Worm (Caenorhabditis elegans): ENCODE data around the gene F58B3.6.
A peak's percentile ranks its signal among the peaks of the same experiment; 100 is the strongest.

F58B3.6 gene

ce11 chrIV:11593415-11594190 lies 42.8 kb upstream of the F58B3.6 start, which contains the start of gene F40F11.3 (continued):
- peak in 1 of 2 experiments; percentile 17 for TF ChIP-seq ZK546.5 (tag; optimal IDR thresholded peaks at IDR 0.05)
- TF ChIP-seq mxl-2 (GFP tag; conservative IDR thresholded peaks at IDR 0.05): no peak
- TF ChIP-seq nhr-48 (tag; optimal IDR thresholded peaks at IDR 0.05): peak; percentile 65
- TF ChIP-seq nhr-25 (tag; optimal IDR thresholded peaks at IDR 0.05; ENCODE audit: borderline replicate concordance, insufficient read depth): peak; percentile 38
- peak; percentile 59 for TF ChIP-seq gei-8 (GFP tag; optimal IDR thresholded peaks at IDR 0.05)
- 0 out of 2 replicates have a peak, but pooled peaks have one; percentile 8 for TF ChIP-seq ceh-44 (GFP tag; IDR thresholded peaks at IDR 0.05)
- peak; percentile 85 for TF ChIP-seq dve-1 (tag; optimal IDR thresholded peaks at IDR 0.05; ENCODE audit: insufficient read depth)
- no peak; the same call in 1 of the 2 replicates for TF ChIP-seq lin-1 (GFP tag; IDR thresholded peaks at IDR 0.05)
- TF ChIP-seq lir-3 (tag; optimal IDR thresholded peaks at IDR 0.05): no peak
- no peak for TF ChIP-seq ztf-11 (tag; optimal IDR thresholded peaks at IDR 0.05)
- no peak for TF ChIP-seq F49E8.2 (tag; optimal IDR thresholded peaks at IDR 0.05; ENCODE audit: borderline replicate concordance)
- TF ChIP-seq daf-8 (GFP tag; IDR thresholded peaks at IDR 0.05): no peak
- no peak for TF ChIP-seq F26F4.8 (GFP tag; conservative IDR thresholded peaks at IDR 0.05)
- peak; percentile 77 for TF ChIP-seq duxl-1 (tag; optimal IDR thresholded peaks at IDR 0.05; ENCODE audit: poor library complexity)
- no peak for TF ChIP-seq egl-27 (tag; optimal IDR thresholded peaks at IDR 0.05)
- TF ChIP-seq nhr-42 (GFP tag; IDR thresholded peaks at IDR 0.05): peak; percentile 64; the same call in 1 of the 2 replicates
- TF ChIP-seq dmd-9 (GFP tag; IDR thresholded peaks at IDR 0.05): peak; percentile 33; the same call in 1 of the 2 replicates
- TF ChIP-seq unc-39 (tag; optimal IDR thresholded peaks at IDR 0.05): no peak
- TF ChIP-seq ceh-62 (tag; optimal IDR thresholded peaks at IDR 0.05): no peak
- no peak for TF ChIP-seq set-16 (GFP tag; IDR thresholded peaks at IDR 0.05)
- TF ChIP-seq Y48G9A.11 (GFP tag; IDR thresholded peaks at IDR 0.05): no peak
- peak; percentile 67 for TF ChIP-seq zfp-2 (tag; optimal IDR thresholded peaks at IDR 0.05)
- TF ChIP-seq unc-130 (GFP tag; optimal IDR thresholded peaks at IDR 0.05): no peak
- TF ChIP-seq lin-38 (GFP tag; IDR thresholded peaks at IDR 0.05): peak; percentile 67
- no peak for TF ChIP-seq lin-29 (GFP tag; IDR thresholded peaks at IDR 0.05)
- peak; percentile 65; the same call in 1 of the 2 replicates for TF ChIP-seq ZK337.2 (GFP tag; IDR thresholded peaks at IDR 0.05)
- peak; percentile 15 to 75 for TF ChIP-seq hif-1 (tag; optimal IDR thresholded peaks at IDR 0.05)
- TF ChIP-seq T26A8.4 (GFP tag; IDR thresholded peaks at IDR 0.05): peak; percentile 74
- TF ChIP-seq nhr-41 (GFP tag; IDR thresholded peaks at IDR 0.05): peak; percentile 63; the same call in 1 of the 2 replicates
- TF ChIP-seq nhr-28 (tag; optimal IDR thresholded peaks at IDR 0.05): peak; percentile 85
- no peak for TF ChIP-seq nhr-237 (tag; optimal IDR thresholded peaks at IDR 0.05)

- TF ChIP-seq skn-1 (tag; optimal IDR thresholded peaks at IDR 0.05) (no peak), ztf-11 (tag; optimal IDR thresholded peaks at IDR 0.05) (no peak), nhr-102 (tag; optimal IDR thresholded peaks at IDR 0.05) (no peak), zip-2 (tag; optimal IDR thresholded peaks at IDR 0.05) (no peak), tag-97 (GFP tag; IDR thresholded peaks at IDR 0.05) (no peak), snpc-1.2 (GFP tag; IDR thresholded peaks at IDR 0.05) (no peak), ceh-20 (GFP tag; IDR thresholded peaks at IDR 0.05) (peak; percentile 13; the same call in 1 of the 2 replicates), dve-1 (tag; optimal IDR thresholded peaks at IDR 0.05; ENCODE audit: insufficient read depth) (peak; percentile 8), madf-5 (GFP tag; IDR thresholded peaks at IDR 0.05) (no peak), php-3 (GFP tag; IDR thresholded peaks at IDR 0.05) (no peak; the same call in 1 of the 2 replicates), nhr-111 (GFP tag; optimal IDR thresholded peaks at IDR 0.05) (peak; percentile 7), attf-4 (tag; optimal IDR thresholded peaks at IDR 0.05) (no peak), F26F4.8 (GFP tag; conservative IDR thresholded peaks at IDR 0.05) (no peak), ceh-82 (tag; optimal IDR thresholded peaks at IDR 0.05) (no peak), F37D6.2 (tag; optimal IDR thresholded peaks at IDR 0.05) (no peak), daf-8 (GFP tag; IDR thresholded peaks at IDR 0.05) (no peak), T26A8.4 (GFP tag; IDR thresholded peaks at IDR 0.05) (no peak), lir-3 (tag; optimal IDR thresholded peaks at IDR 0.05) (peak; percentile 1), egl-43 (GFP tag; IDR thresholded peaks at IDR 0.05) (peak; percentile 74), R02D3.7 (tag; optimal IDR thresholded peaks at IDR 0.05) (no peak), ZK546.5 (tag; optimal IDR thresholded peaks at IDR 0.05) (no peak), nhr-237 (tag; optimal IDR thresholded peaks at IDR 0.05) (no peak), unc-62 (GFP tag; optimal IDR thresholded peaks at IDR 0.05 in 1 of 2) (no peak), unc-62 (tag; optimal IDR thresholded peaks at IDR 0.05) (no peak), nhr-77 (tag; optimal IDR thresholded peaks at IDR 0.05) (peak; percentile 48)
These were observed 42.2 kb upstream of the F58B3.6 start, which contains the start of gene mig-38 for ce11 chrIV:11594191-11594673. TSS of gene mig-38 (plus strand) at chrIV:11594244.
